Fruit fly (Drosophila melanogaster) whole organism, embryonic: ENCODE results near the gene prt.

Experiments
- BEAF-32 ChIP-seq: fragments of 200-800 bp; sonication (Bioruptor generic); optimal IDR thresholded peaks from 3 replicates; lab custom pipeline; 2017; ENCODE audit warnings: missing biosample characterization, missing genetic modification characterization, mild to moderate bottlenecking, moderate library complexity, missing genetic modification reagents
- Bgb ChIP-seq: fragments of 200-800 bp; sonication (Bioruptor generic); IDR thresholded peaks from 2 replicates; pipeline ENCODE4 v1.3.6; 2022; ENCODE audit warnings: missing biosample characterization, missing genetic modification characterization; ENCODE audit not compliant: partially characterized antibody
- CG10321 ChIP-seq: fragments of 200-800 bp; sonication (Bioruptor generic); IDR thresholded peaks from 2 replicates; pipeline ENCODE4 v1.3.6; 2022; ENCODE audit warnings: missing biosample characterization, missing genetic modification characterization
- CG11093 ChIP-seq: fragments of 200-800 bp; sonication (Bioruptor generic); IDR thresholded peaks from 3 replicates; pipeline ENCODE4 v1.3.6; 2022; ENCODE audit warnings: missing biosample characterization, missing genetic modification characterization
- CG12155 ChIP-seq: fragments of 200-800 bp; sonication (Bioruptor generic); optimal IDR thresholded peaks from 3 replicates; lab custom pipeline; 2016; ENCODE audit warnings: missing biosample characterization, missing genetic modification characterization
- CG13123 ChIP-seq: fragments of 200-800 bp; sonication (Bioruptor generic); optimal IDR thresholded peaks from 2 replicates; lab custom pipeline; 2016; ENCODE audit warnings: missing biosample characterization, missing genetic modification characterization
- CG14710 ChIP-seq: fragments of 200-800 bp; sonication (Bioruptor generic); optimal IDR thresholded peaks from 3 replicates; lab custom pipeline; 2019; ENCODE audit warnings: missing biosample characterization, mild to moderate bottlenecking, missing genetic modification characterization, moderate library complexity
- CG17186 ChIP-seq: fragments of 200-800 bp; sonication (Bioruptor generic); optimal IDR thresholded peaks from 3 replicates; lab custom pipeline; 2017; ENCODE audit warnings: missing biosample characterization, missing genetic modification reagents, missing genetic modification characterization
- CG17359 ChIP-seq: fragments of 200-800 bp; sonication (Bioruptor generic); optimal IDR thresholded peaks from 3 replicates; lab custom pipeline; 2018; ENCODE audit warnings: missing biosample characterization, mild to moderate bottlenecking, missing genetic modification characterization, moderate library complexity
- CG17829 ChIP-seq: fragments of 200-800 bp; optimal IDR thresholded peaks from 2 replicates; lab custom pipeline; 2019; ENCODE audit warnings: missing biosample characterization, mild to moderate bottlenecking, missing genetic modification characterization, moderate library complexity
- CG1792 ChIP-seq: fragments of 200-800 bp; sonication (Bioruptor generic); optimal IDR thresholded peaks from 2 replicates; lab custom pipeline; 2016; ENCODE audit warnings: missing biosample characterization, missing genetic modification characterization
- CG2116 ChIP-seq: fragments of 200-800 bp; sonication (Bioruptor generic); optimal IDR thresholded peaks from 3 replicates; lab custom pipeline; 2018; ENCODE audit warnings: missing biosample characterization, mild to moderate bottlenecking, missing genetic modification characterization
- CG2199 ChIP-seq: fragments of 200-800 bp; sonication (Bioruptor generic); IDR thresholded peaks from 3 replicates; pipeline ENCODE4 v1.3.6; 2022; ENCODE audit warnings: missing biosample characterization, missing genetic modification characterization
- CG31441 ChIP-seq: fragments of 200-800 bp; sonication (Bioruptor generic); IDR thresholded peaks from 2 replicates; pipeline ENCODE4 v1.3.6; 2022; ENCODE audit warnings: missing biosample characterization, missing genetic modification characterization
- CG3163 ChIP-seq: fragments of 200-800 bp; sonication (Bioruptor generic); optimal IDR thresholded peaks from 3 replicates; lab custom pipeline; 2016; ENCODE audit warnings: missing biosample characterization, missing genetic modification characterization
- CG3281 ChIP-seq: fragments of 200-800 bp; sonication (Bioruptor generic); optimal IDR thresholded peaks from 3 replicates; lab custom pipeline; 2017; ENCODE audit warnings: missing biosample characterization, mild to moderate bottlenecking, missing genetic modification characterization
- CG33213 ChIP-seq: fragments of 200-800 bp; sonication (Bioruptor generic); optimal IDR thresholded peaks from 3 replicates; lab custom pipeline; 2016; ENCODE audit warnings: missing biosample characterization, missing genetic modification characterization
- CG3847 ChIP-seq: fragments of 200-800 bp; sonication (Bioruptor generic); IDR thresholded peaks from 2 replicates; pipeline ENCODE4 v1.3.6; 2022; ENCODE audit warnings: missing biosample characterization, missing genetic modification characterization
- CG42726 ChIP-seq: fragments of 200-800 bp; sonication (Bioruptor generic); IDR thresholded peaks from 2 replicates; pipeline ENCODE4 v1.3.6; 2022; ENCODE audit warnings: missing biosample characterization, missing genetic modification characterization; ENCODE audit not compliant: partially characterized antibody
- CG8290 ChIP-seq, 3 experiments: fragments of 200-800 bp; sonication (Bioruptor generic); optimal IDR thresholded peaks; 2 replicates each; lab custom pipeline; 2016 to 2019; ENCODE audit warnings: missing biosample characterization in 3 of 3, missing genetic modification characterization in 3 of 3, mild to moderate bottlenecking in 2 of 3, moderate library complexity in 1 of 3
- CG8944 ChIP-seq: fragments of 200-800 bp; sonication (Bioruptor generic); optimal IDR thresholded peaks from 3 replicates; lab custom pipeline; 2016; ENCODE audit warnings: missing biosample characterization, missing genetic modification characterization
- Camta ChIP-seq: fragments of 200-800 bp; sonication (Bioruptor generic); optimal IDR thresholded peaks from 2 replicates; lab custom pipeline; 2016; ENCODE audit warnings: missing biosample characterization, missing genetic modification characterization
- CrebB ChIP-seq: fragments of 200-800 bp; sonication (Bioruptor generic); optimal IDR thresholded peaks from 3 replicates; lab custom pipeline; 2018; ENCODE audit warnings: missing biosample characterization, mild to moderate bottlenecking, missing genetic modification characterization
- Dll ChIP-seq: fragments of 200-800 bp; sonication (Bioruptor generic); IDR thresholded peaks from 4 replicates; pipeline ENCODE4 v1.3.6; 2022; ENCODE audit warnings: missing biosample characterization, missing genetic modification characterization; ENCODE audit not compliant: partially characterized antibody
- HLH3B ChIP-seq: fragments of 200-800 bp; sonication (Bioruptor generic); IDR thresholded peaks from 2 replicates; pipeline ENCODE4 v1.3.6; 2022; ENCODE audit warnings: missing biosample characterization, missing genetic modification characterization
- HLHmδ ChIP-seq: fragments of 200-800 bp; sonication (Bioruptor generic); optimal IDR thresholded peaks from 2 replicates; lab custom pipeline; 2018; ENCODE audit warnings: missing biosample characterization, mild to moderate bottlenecking, missing genetic modification characterization, moderate library complexity
- HmgZ ChIP-seq: fragments of 200-800 bp; sonication (Bioruptor generic); optimal IDR thresholded peaks from 2 replicates; lab custom pipeline; 2018; ENCODE audit warnings: missing biosample characterization, mild to moderate bottlenecking, missing genetic modification characterization
- Max ChIP-seq: fragments of 200-800 bp; sonication (Bioruptor generic); optimal IDR thresholded peaks from 2 replicates; lab custom pipeline; 2016; ENCODE audit warnings: missing biosample characterization, mild to moderate bottlenecking, missing genetic modification characterization
- Sin3A ChIP-seq: fragments of >200 bp; optimal IDR thresholded peaks from 2 replicates; lab custom pipeline; 2018
- amos ChIP-seq: fragments of 200-800 bp; sonication (Bioruptor generic); IDR thresholded peaks from 2 replicates; pipeline ENCODE4 v1.3.6; 2022; ENCODE audit warnings: missing biosample characterization, missing genetic modification characterization; ENCODE audit not compliant: partially characterized antibody
- crp ChIP-seq, 2 experiments: fragments of 200-800 bp; sonication (Bioruptor generic); optimal IDR thresholded peaks; 2 replicates in 1 of 2; 3 replicates in 1 of 2; lab custom pipeline; 2017; ENCODE audit warnings: missing biosample characterization in 2 of 2, missing genetic modification characterization in 2 of 2, mild to moderate bottlenecking in 1 of 2, moderate library complexity in 1 of 2
- dm ChIP-seq: fragments of 200-800 bp; sonication (Bioruptor generic); optimal IDR thresholded peaks from 3 replicates; lab custom pipeline; 2016; ENCODE audit warnings: missing biosample characterization, missing genetic modification characterization
- dpn ChIP-seq, 2 experiments: fragments of 200-800 bp; sonication (Bioruptor generic); optimal IDR thresholded peaks; 3 replicates each; lab custom pipeline; 2016; ENCODE audit warnings: missing biosample characterization in 2 of 2, missing genetic modification characterization in 2 of 2
- emc ChIP-seq: fragments of 200-800 bp; sonication (Bioruptor generic); optimal IDR thresholded peaks from 2 replicates; lab custom pipeline; 2016; ENCODE audit warnings: missing biosample characterization, missing genetic modification characterization
- ems ChIP-seq: fragments of 200-800 bp; sonication (Bioruptor generic); optimal IDR thresholded peaks from 3 replicates; lab custom pipeline; 2016; ENCODE audit warnings: missing biosample characterization, missing genetic modification characterization
- eve ChIP-seq, 2 experiments: fragments of >200 bp; optimal IDR thresholded peaks; 2 replicates each; lab custom pipeline; 2017; ENCODE audit warnings: missing biosample characterization in 2 of 2, missing genetic modification characterization in 2 of 2
- ewg ChIP-seq: fragments of 200-800 bp; sonication (Bioruptor generic); optimal IDR thresholded peaks from 3 replicates; lab custom pipeline; 2017; ENCODE audit warnings: mild to moderate bottlenecking, missing biosample characterization, missing genetic modification reagents, missing genetic modification characterization
- fd64A ChIP-seq: fragments of 200-800 bp; sonication (Bioruptor generic); optimal IDR thresholded peaks from 3 replicates; lab custom pipeline; 2018; ENCODE audit warnings: missing biosample characterization, mild to moderate bottlenecking, missing genetic modification characterization
- klu ChIP-seq: fragments of 200-800 bp; sonication (Bioruptor generic); IDR thresholded peaks from 2 replicates; pipeline ENCODE4 v1.3.6; 2022; ENCODE audit warnings: missing biosample characterization, missing genetic modification characterization
- lilli ChIP-seq: fragments of 200-800 bp; sonication (Bioruptor generic); optimal IDR thresholded peaks from 3 replicates; lab custom pipeline; 2016; ENCODE audit warnings: missing biosample characterization, missing genetic modification characterization
- peb ChIP-seq: fragments of 200-800 bp; sonication (Bioruptor generic); IDR thresholded peaks from 2 replicates; pipeline ENCODE4 v1.3.6; 2022; ENCODE audit warnings: missing biosample characterization, missing genetic modification characterization
- phol ChIP-seq: fragments of 200-800 bp; sonication (Bioruptor generic); optimal IDR thresholded peaks from 3 replicates; lab custom pipeline; 2018; ENCODE audit warnings: missing biosample characterization, mild to moderate bottlenecking, missing genetic modification characterization, moderate library complexity
- pzg ChIP-seq: fragments of 200-800 bp; sonication (Bioruptor generic); optimal IDR thresholded peaks from 3 replicates; lab custom pipeline; 2018; ENCODE audit warnings: missing biosample characterization, mild to moderate bottlenecking, missing genetic modification characterization, moderate library complexity
- seq ChIP-seq: fragments of 200-800 bp; sonication (Bioruptor generic); IDR thresholded peaks from 2 replicates; pipeline ENCODE4 v1.3.6; 2022; ENCODE audit warnings: missing biosample characterization, missing genetic modification characterization
- so ChIP-seq: fragments of 200-800 bp; sonication (Bioruptor generic); IDR thresholded peaks from 3 replicates; pipeline ENCODE4 v1.3.6; 2022; ENCODE audit warnings: missing biosample characterization, missing genetic modification characterization
- sob ChIP-seq: fragments of 200-800 bp; sonication (Bioruptor generic); IDR thresholded peaks from 2 replicates; pipeline ENCODE4 v1.3.6; 2022; ENCODE audit warnings: missing biosample characterization, missing genetic modification characterization
- tin ChIP-seq: fragments of 200-800 bp; sonication (Bioruptor generic); optimal IDR thresholded peaks from 3 replicates; lab custom pipeline; 2016; ENCODE audit warnings: missing biosample characterization, missing genetic modification characterization
- trem ChIP-seq: fragments of 200-800 bp; optimal IDR thresholded peaks from 3 replicates; lab custom pipeline; 2019; ENCODE audit warnings: missing biosample characterization, mild to moderate bottlenecking, missing genetic modification characterization, moderate library complexity
- tup ChIP-seq: fragments of 200-800 bp; sonication (Bioruptor generic); optimal IDR thresholded peaks from 2 replicates; lab custom pipeline; 2016; ENCODE audit warnings: missing biosample characterization, mild to moderate bottlenecking, missing genetic modification characterization, moderate library complexity
- wor ChIP-seq: fragments of 200-800 bp; sonication (Bioruptor generic); IDR thresholded peaks from 2 replicates; pipeline ENCODE4 v1.3.6; 2022; ENCODE audit warnings: missing biosample characterization, missing genetic modification characterization
- zfh1 ChIP-seq: fragments of 200-800 bp; sonication (Bioruptor generic); IDR thresholded peaks from 3 replicates; pipeline ENCODE4 v1.3.6; 2022; ENCODE audit warnings: missing biosample characterization, missing genetic modification characterization

prt gene

dm6 chr3R:23679911-23680336 is 18.9 kb downstream of the prt start, which contains the start of gene eIF3d1:
Gene eIF3d1 (plus strand): TSS chr3R:23680039.
- TF ChIP-seq CrebB (tag; lab: Kevin White, UChicago) (no peak), CG10321 (GFP tag; lab: Robert Waterston, UW) (no peak), CG2199 (GFP tag; lab: Robert Waterston, UW) (no peak), CG33213 (GFP tag; lab: Kevin White, UChicago) (peak; percentile 22), CG8290 (GFP tag; optimal IDR thresholded peaks at IDR 0.05; lab: Kevin White, UChicago) (peak; percentile 12), CG8290 (tag; optimal IDR thresholded peaks at IDR 0.05; lab: Kevin White, UChicago) (no peak), CG11093 (GFP tag; lab: Robert Waterston, UW) (no peak), CG3281 (GFP tag; lab: Kevin White, UChicago) (no peak), tin (GFP tag; lab: Kevin White, UChicago) (peak; percentile 20), dpn (GFP tag; optimal IDR thresholded peaks at IDR 0.05; lab: Kevin White, UChicago) (peak in 1 of 2 experiments; percentile 35), CG13123 (no peak), trem (peak; percentile 74), phol (tag; lab: Kevin White, UChicago) (peak; percentile 57), pzg (GFP tag; lab: Kevin White, UChicago) (peak; percentile 95), eve (GFP tag; optimal IDR thresholded peaks at IDR 0.05; lab: Kevin White, UChicago) (no peak), Max (peak; percentile 84), CG17186 (GFP tag; lab: Kevin White, UChicago) (peak; percentile 31), HLHmδ (no peak), CG42726 (peak; percentile 5; the same call in 1 of the 2 replicates), emc (GFP tag; lab: Kevin White, UChicago) (no peak), Bgb (GFP tag; lab: Robert Waterston, UW) (peak; percentile 21; the same call in 1 of the 2 replicates), fd64A (GFP tag; lab: Kevin White, UChicago) (no peak), crp (GFP tag; optimal IDR thresholded peaks at IDR 0.05; lab: Kevin White, UChicago) (peak in 1 of 2 experiments; percentile 11), HLH3B (no peak), Camta (GFP tag; lab: Kevin White, UChicago) (no peak), CG31441 (GFP tag; lab: Robert Waterston, UW) (no peak), ewg (peak; percentile 9), seq (GFP tag; lab: Robert Waterston, UW) (no peak), sob (GFP tag; lab: Robert Waterston, UW) (no peak), CG3163 (GFP tag; lab: Kevin White, UChicago) (peak; percentile 36), CG2116 (peak; percentile 51), wor (GFP tag; lab: Robert Waterston, UW) (no peak), HmgZ (tag; lab: Kevin White, UChicago) (peak; percentile 44), lilli (GFP tag; lab: Kevin White, UChicago) (peak; percentile 29), amos (GFP tag; lab: Robert Waterston, UW) (peak; percentile 49; the same call in 1 of the 2 replicates), CG3847 (GFP tag; lab: Robert Waterston, UW) (peak; percentile 88), so (GFP tag; lab: Robert Waterston, UW) (no peak), CG12155 (GFP tag; lab: Kevin White, UChicago) (peak; percentile 44), BEAF-32 (GFP tag; lab: Kevin White, UChicago) (peak; percentile 60), ems (GFP tag; lab: Kevin White, UChicago) (peak; percentile 8), Sin3A (lab: Kevin White, UChicago) (peak; percentile 73), CG8944 (GFP tag; lab: Kevin White, UChicago) (no peak), Dll (GFP tag; lab: Robert Waterston, UW) (peak; percentile 29; the same call in 1 of the 4 replicates), CG1792 (GFP tag; lab: Kevin White, UChicago) (no peak), dm (GFP tag; lab: Kevin White, UChicago) (peak; percentile 91), peb (GFP tag; lab: Robert Waterston, UW) (no peak), CG17359 (tag; lab: Kevin White, UChicago) (no peak), klu (GFP tag; lab: Robert Waterston, UW) (no peak), zfh1 (GFP tag; lab: Robert Waterston, UW) (0 out of 3 replicates have a peak, but pooled peaks have one; percentile 52), CG17829 (tag; lab: Kevin White, UChicago) (peak; percentile 26), tup (GFP tag; lab: Kevin White, UChicago) (no peak), CG14710 (tag; lab: Kevin White, UChicago) (peak; percentile 69)
